Worm (Caenorhabditis elegans) whole organism, L1 larva: ENCODE measurements around the gene M163.22.

Experiments
- ama-1 ChIP-seq: fragments of 150-350 bp; optimal IDR thresholded peaks from 2 replicates; lab custom pipeline; 2014
- ceh-82 ChIP-seq, 3 experiments: fragments of 150-350 bp in 1 of 3; sonication (generic microtip) in 2 of 3; optimal IDR thresholded peaks; 2 replicates each; lab custom pipeline; 2014 to 2017; ENCODE audit warnings: missing biosample characterization in 3 of 3, missing genetic modification characterization in 3 of 3
- efl-1 ChIP-seq, 4 experiments: fragments of 150-350 bp; optimal IDR thresholded peaks in 3 of 4; peaks in 1 of 4; 1 replicate in 1 of 4; 2 replicates in 3 of 4; lab custom pipeline; 2014; ENCODE audit warnings: missing biosample characterization in 2 of 4, missing genetic modification characterization in 2 of 4, missing genetic modification reagents in 2 of 4
- egl-13 ChIP-seq: sonication (generic microtip); optimal IDR thresholded peaks from 2 replicates; lab custom pipeline; 2016; ENCODE audit warnings: missing genotype, missing genetic modification reagents, missing genetic modification characterization, missing compliant biosample characterization
- egl-27 ChIP-seq, 2 experiments: fragments of 150-350 bp in 1 of 2; sonication (generic microtip); optimal IDR thresholded peaks; 3 replicates each; lab custom pipeline; 2017 to 2018; ENCODE audit warnings: missing biosample characterization in 2 of 2, missing genetic modification characterization in 2 of 2, missing genetic modification reagents in 2 of 2
- fkh-8 ChIP-seq: sonication (generic microtip); optimal IDR thresholded peaks from 2 replicates; lab custom pipeline; 2016; ENCODE audit warnings: mild to moderate bottlenecking, missing genetic modification characterization, missing compliant biosample characterization
- lin-39 ChIP-seq: fragments of 150-350 bp; optimal IDR thresholded peaks from 2 replicates; lab custom pipeline; 2014; ENCODE audit warnings: missing biosample characterization, missing genetic modification reagents, missing genetic modification characterization
- mdl-1 ChIP-seq, 2 experiments: fragments of 150-350 bp; optimal IDR thresholded peaks; 2 replicates each; lab custom pipeline; 2014 to 2017; ENCODE audit warnings: missing biosample characterization in 2 of 2, missing genetic modification characterization in 2 of 2, inconsistent platforms in 1 of 2
- pax-3 ChIP-seq: fragments of 200-800 bp; sonication (Bioruptor generic); optimal IDR thresholded peaks from 2 replicates; lab custom pipeline; 2018; ENCODE audit warnings: mild to moderate bottlenecking, missing genetic modification characterization, moderate library complexity, missing compliant biosample characterization
- tbx-2 ChIP-seq: sonication (generic microtip); optimal IDR thresholded peaks from 2 replicates; lab custom pipeline; 2016; ENCODE audit warnings: missing genetic modification characterization, missing compliant biosample characterization

DNA sequence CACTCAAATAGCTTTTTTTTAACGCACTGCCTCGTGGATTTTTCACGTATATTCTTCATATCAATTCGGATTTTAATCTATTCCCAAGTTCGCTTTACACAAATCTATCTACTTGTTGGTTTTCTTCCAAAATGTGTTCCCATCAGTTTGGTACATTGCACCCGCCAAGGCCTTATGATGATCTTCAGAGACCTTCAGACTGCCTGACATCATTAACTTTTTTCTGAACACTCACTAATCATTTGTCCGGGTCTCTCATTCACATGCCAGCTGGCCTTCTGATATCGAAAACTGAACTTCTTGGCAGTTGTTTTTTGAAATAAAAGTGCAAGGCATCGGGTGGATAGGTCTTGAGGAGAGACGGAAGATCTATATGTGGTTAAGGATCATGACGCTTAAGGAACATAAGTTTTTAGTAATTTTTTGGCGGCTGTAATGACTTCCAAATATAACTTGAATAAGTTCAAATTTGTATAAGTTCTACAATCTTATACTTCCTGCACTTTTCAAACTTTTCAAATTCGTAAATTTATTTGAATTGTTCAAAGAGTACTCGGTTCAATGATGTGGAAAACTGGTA lies 34.2 kb downstream of the M163.22 start:
- TF ChIP-seq mdl-1 (tag; optimal IDR thresholded peaks at IDR 0.05; lab: Kevin White, UChicago) = no peak
- TF ChIP-seq pax-3 (tag; lab: Kevin White, UChicago) = no peak
- TF ChIP-seq fkh-8 (tag; lab: Kevin White, UChicago) = no peak
- no peak for TF ChIP-seq ama-1 (lab: Kevin White, UChicago)
- no peak for TF ChIP-seq tbx-2 (tag; lab: Kevin White, UChicago)
- TF ChIP-seq egl-27 (tag; optimal IDR thresholded peaks at IDR 0.05; lab: Kevin White, UChicago) = no peak
- no peak for TF ChIP-seq egl-13
- TF ChIP-seq lin-39 (tag; lab: Kevin White, UChicago) = no peak
- TF ChIP-seq efl-1 (optimal IDR thresholded peaks at IDR 0.05; lab: Kevin White, UChicago) = no peak
- peak in 1 of 2 experiments; percentile 3 for TF ChIP-seq efl-1 (GFP tag; optimal IDR thresholded peaks at IDR 0.05 in 1 of 2; lab: Kevin White, UChicago)
- no peak for TF ChIP-seq ceh-82 (tag; optimal IDR thresholded peaks at IDR 0.05; lab: Kevin White, UChicago)
